Fruit fly (Drosophila melanogaster): ENCODE data around the gene meng.
A peak's percentile ranks its signal among the peaks of the same experiment; 100 is the strongest.

meng gene

dm6 chr2L:6799551-6799950, 57.2 kb downstream of the meng start (continued):
- TF ChIP-seq BtbVII (GFP tag; optimal IDR thresholded peaks at IDR 0.05): no peak
- TF ChIP-seq Bdp1 (GFP tag; optimal IDR thresholded peaks at IDR 0.05): peak; percentile 86
- no peak for TF ChIP-seq peb (GFP tag; IDR thresholded peaks at IDR 0.05)
- TF ChIP-seq Hr78 (GFP tag; optimal IDR thresholded peaks at IDR 0.05): no peak

dm6 chr2L:6800794-6801193, 58.5 kb downstream of the meng start, which contains the start of gene CG17376:
CG17376 (minus strand) TSS chr2L:6800894.
- no peak for TF ChIP-seq CG8478 (optimal IDR thresholded peaks at IDR 0.05)
- no peak for TF ChIP-seq CG10274 (GFP tag; optimal IDR thresholded peaks at IDR 0.05)
- TF ChIP-seq CG10431 (GFP tag; optimal IDR thresholded peaks at IDR 0.05): no peak
- no peak for TF ChIP-seq Atf-2 (GFP tag; optimal IDR thresholded peaks at IDR 0.05)
- TF ChIP-seq CG12942 (GFP tag; optimal IDR thresholded peaks at IDR 0.05): no peak
- TF ChIP-seq CG7987 (GFP tag; optimal IDR thresholded peaks at IDR 0.05): no peak
- no peak for TF ChIP-seq CG1792 (GFP tag; optimal IDR thresholded peaks at IDR 0.05)
- no peak for TF ChIP-seq CG4730 (GFP tag; IDR thresholded peaks at IDR 0.05)
- TF ChIP-seq pho (GFP tag; optimal IDR thresholded peaks at IDR 0.05): no peak
- TF ChIP-seq CG9932 (GFP tag; IDR thresholded peaks at IDR 0.05): no peak
- no peak for TF ChIP-seq Dad (GFP tag; optimal IDR thresholded peaks at IDR 0.05)
- no peak for TF ChIP-seq slp2 (GFP tag; optimal IDR thresholded peaks at IDR 0.05)
- no peak for TF ChIP-seq zfh2 (GFP tag; optimal IDR thresholded peaks at IDR 0.05)
- no peak for TF ChIP-seq hbn (GFP tag; IDR thresholded peaks at IDR 0.05; ENCODE audit: partially characterized antibody)
- no peak for TF ChIP-seq esg (GFP tag; conservative IDR thresholded peaks at IDR 0.05)
- no peak for TF ChIP-seq stwl (tag; optimal IDR thresholded peaks at IDR 0.05)
- TF ChIP-seq rib (GFP tag; IDR thresholded peaks at IDR 0.05): no peak
- no peak for TF ChIP-seq zen2 (GFP tag; IDR thresholded peaks at IDR 0.05; ENCODE audit: partially characterized antibody)
- no peak for TF ChIP-seq Hmx (GFP tag; optimal IDR thresholded peaks at IDR 0.05)

DNA sequence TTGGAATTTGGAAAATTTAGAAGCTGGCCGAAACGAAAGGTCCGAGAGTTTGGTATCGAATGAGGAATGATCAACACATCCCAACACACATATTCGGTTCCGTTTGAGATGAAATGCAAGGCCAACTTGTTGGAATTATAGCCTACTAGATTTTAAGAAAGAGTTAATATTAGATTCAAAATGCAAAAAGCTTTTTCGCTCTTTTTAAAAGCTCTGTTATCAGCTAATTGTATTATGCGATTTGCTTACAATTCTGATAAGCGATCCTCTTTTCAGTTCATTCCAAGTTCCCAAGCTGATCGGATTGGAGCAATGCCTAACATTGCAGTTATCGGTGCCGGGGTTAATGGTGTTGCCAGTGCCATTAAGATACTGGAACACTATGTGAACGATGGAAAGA, 60.4 kb downstream of the meng start, which contains the start of the genes CG17377 and Daao2:
TSS of gene CG17377 (minus strand) at position 101 of the 400 bp plus-strand sequence.
TSS of gene Daao2 (plus strand) at position 272 of the 400 bp plus-strand sequence.
- TF ChIP-seq Hr78 (GFP tag; optimal IDR thresholded peaks at IDR 0.05) (no peak), knrl (GFP tag; IDR thresholded peaks at IDR 0.05; ENCODE audit: partially characterized antibody) (no peak), CG6175 (GFP tag; IDR thresholded peaks at IDR 0.05) (no peak), nau (GFP tag; optimal IDR thresholded peaks at IDR 0.05) (no peak), MBD-R2 (GFP tag; IDR thresholded peaks at IDR 0.05) (no peak), CG12299 (tag; optimal IDR thresholded peaks at IDR 0.05) (no peak), CG10959 (GFP tag; IDR thresholded peaks at IDR 0.05) (no peak), CG11247 (GFP tag; IDR thresholded peaks at IDR 0.05) (no peak), toy (GFP tag; IDR thresholded peaks at IDR 0.05) (no peak), Ets97D (GFP tag; optimal IDR thresholded peaks at IDR 0.05) (no peak), sd (tag; optimal IDR thresholded peaks at IDR 0.05) (no peak), unc-4 (GFP tag; IDR thresholded peaks at IDR 0.05; ENCODE audit: partially characterized antibody) (no peak), CG17361 (GFP tag; IDR thresholded peaks at IDR 0.05) (no peak), ewg (GFP tag; optimal IDR thresholded peaks at IDR 0.05) (no peak), CG17612 (GFP tag; IDR thresholded peaks at IDR 0.05) (no peak), CG14050 (GFP tag; IDR thresholded peaks at IDR 0.05) (no peak), Deaf1 (tag; optimal IDR thresholded peaks at IDR 0.05) (no peak)
